Fruit fly (Drosophila melanogaster) whole organism, embryonic: Measurements from ENCODE around the gene CG9986.

Source experiments
- BtbVII ChIP-seq: fragments of 200-800 bp; sonication (Bioruptor generic); optimal IDR thresholded peaks from 3 replicates; lab custom pipeline; 2017; ENCODE audit warnings: missing biosample characterization, mild to moderate bottlenecking, missing genetic modification characterization
- Bteb2 ChIP-seq: fragments of 200-800 bp; sonication (Bioruptor generic); optimal IDR thresholded peaks from 2 replicates; lab custom pipeline; 2016; ENCODE audit warnings: missing biosample characterization, missing genetic modification characterization
- CG10431 ChIP-seq: fragments of 200-800 bp; sonication (Bioruptor generic); optimal IDR thresholded peaks from 3 replicates; lab custom pipeline; 2018; ENCODE audit warnings: missing biosample characterization, mild to moderate bottlenecking, missing genetic modification characterization
- CG10979 ChIP-seq: fragments of 200-800 bp; sonication (Bioruptor generic); optimal IDR thresholded peaks from 2 replicates; lab custom pipeline; 2018; ENCODE audit warnings: missing biosample characterization, mild to moderate bottlenecking, missing genetic modification characterization, moderate library complexity
- CG11695 ChIP-seq: fragments of 200-800 bp; sonication (Bioruptor generic); IDR thresholded peaks from 3 replicates; pipeline ENCODE4 v1.3.6; 2022; ENCODE audit warnings: missing biosample characterization, missing genetic modification characterization
- CG12071 ChIP-seq: fragments of 200-800 bp; sonication (Bioruptor generic); optimal IDR thresholded peaks from 3 replicates; lab custom pipeline; 2018; ENCODE audit warnings: missing biosample characterization, mild to moderate bottlenecking, missing genetic modification characterization
- CG12104 ChIP-seq: fragments of 200-800 bp; sonication (Bioruptor generic); optimal IDR thresholded peaks from 3 replicates; lab custom pipeline; 2016; ENCODE audit warnings: missing biosample characterization, missing genetic modification characterization
- CG12942 ChIP-seq: fragments of 200-800 bp; sonication (Bioruptor generic); optimal IDR thresholded peaks from 3 replicates; lab custom pipeline; 2016; ENCODE audit warnings: missing biosample characterization, missing genetic modification characterization
- CG13123 ChIP-seq: fragments of 200-800 bp; sonication (Bioruptor generic); optimal IDR thresholded peaks from 2 replicates; lab custom pipeline; 2016; ENCODE audit warnings: missing biosample characterization, missing genetic modification characterization
- CG15696 ChIP-seq: fragments of 200-800 bp; sonication (Bioruptor generic); optimal IDR thresholded peaks from 2 replicates; lab custom pipeline; 2019; ENCODE audit warnings: missing biosample characterization, mild to moderate bottlenecking, missing genetic modification characterization, moderate library complexity
- CG16813 ChIP-seq: fragments of 200-800 bp; sonication (Bioruptor generic); IDR thresholded peaks from 3 replicates; pipeline ENCODE4 v1.3.6; 2022; ENCODE audit warnings: missing biosample characterization, missing genetic modification characterization; ENCODE audit not compliant: partially characterized antibody
- CG17359 ChIP-seq: fragments of 200-800 bp; sonication (Bioruptor generic); optimal IDR thresholded peaks from 3 replicates; lab custom pipeline; 2018; ENCODE audit warnings: missing biosample characterization, mild to moderate bottlenecking, missing genetic modification characterization, moderate library complexity
- CG17385 ChIP-seq: fragments of 200-800 bp; sonication (Bioruptor generic); optimal IDR thresholded peaks from 3 replicates; lab custom pipeline; 2018; ENCODE audit warnings: missing biosample characterization, mild to moderate bottlenecking, missing genetic modification characterization
- CG17802 ChIP-seq: fragments of 200-800 bp; sonication (Bioruptor generic); optimal IDR thresholded peaks from 2 replicates; lab custom pipeline; 2018; ENCODE audit warnings: missing biosample characterization, mild to moderate bottlenecking, missing genetic modification characterization, moderate library complexity
- CG18599 ChIP-seq: fragments of 200-800 bp; sonication (Bioruptor generic); optimal IDR thresholded peaks from 3 replicates; lab custom pipeline; 2017; ENCODE audit warnings: missing biosample characterization, missing genetic modification characterization, mild to moderate bottlenecking, moderate library complexity, missing genetic modification reagents
- CG2199 ChIP-seq: fragments of 200-800 bp; sonication (Bioruptor generic); IDR thresholded peaks from 3 replicates; pipeline ENCODE4 v1.3.6; 2022; ENCODE audit warnings: missing biosample characterization, missing genetic modification characterization
- CG33557 ChIP-seq: fragments of 200-800 bp; sonication (Bioruptor generic); optimal IDR thresholded peaks from 2 replicates; lab custom pipeline; 2019; ENCODE audit warnings: missing biosample characterization, mild to moderate bottlenecking, missing genetic modification characterization, moderate library complexity
- CG34376 ChIP-seq: fragments of 200-800 bp; sonication (Bioruptor generic); optimal IDR thresholded peaks from 2 replicates; lab custom pipeline; 2018; ENCODE audit warnings: missing biosample characterization, mild to moderate bottlenecking, missing genetic modification characterization
- CG3847 ChIP-seq: fragments of 200-800 bp; sonication (Bioruptor generic); IDR thresholded peaks from 2 replicates; pipeline ENCODE4 v1.3.6; 2022; ENCODE audit warnings: missing biosample characterization, missing genetic modification characterization
- CG4854 ChIP-seq: fragments of 200-800 bp; sonication (Bioruptor generic); optimal IDR thresholded peaks from 2 replicates; lab custom pipeline; 2016; ENCODE audit warnings: missing biosample characterization, missing genetic modification characterization, inconsistent platforms
- CG5953 ChIP-seq: fragments of 200-800 bp; sonication (Bioruptor generic); IDR thresholded peaks from 2 replicates; pipeline ENCODE4 v1.3.6; 2022; ENCODE audit warnings: missing biosample characterization, missing genetic modification characterization
- CG6765 ChIP-seq: fragments of 200-800 bp; sonication (Bioruptor generic); optimal IDR thresholded peaks from 3 replicates; lab custom pipeline; 2017; ENCODE audit warnings: missing biosample characterization, mild to moderate bottlenecking, missing genetic modification characterization
- CG7745 ChIP-seq: fragments of 200-800 bp; sonication (Bioruptor generic); optimal IDR thresholded peaks from 2 replicates; lab custom pipeline; 2018; ENCODE audit warnings: missing biosample characterization, mild to moderate bottlenecking, missing genetic modification characterization, moderate library complexity
- CG8388 ChIP-seq: fragments of 200-800 bp; sonication (Bioruptor generic); optimal IDR thresholded peaks from 2 replicates; lab custom pipeline; 2019; ENCODE audit warnings: missing biosample characterization, mild to moderate bottlenecking, missing genetic modification characterization, moderate library complexity
- Dek ChIP-seq: fragments of 200-800 bp; sonication (Bioruptor generic); optimal IDR thresholded peaks from 3 replicates; lab custom pipeline; 2019; ENCODE audit warnings: missing biosample characterization, mild to moderate bottlenecking, missing genetic modification characterization, moderate library complexity
- Hey ChIP-seq: fragments of 200-800 bp; sonication (Bioruptor generic); optimal IDR thresholded peaks from 3 replicates; lab custom pipeline; 2018; ENCODE audit warnings: missing biosample characterization, mild to moderate bottlenecking, missing genetic modification characterization
- Hmr ChIP-seq: fragments of 200-800 bp; sonication (Bioruptor generic); optimal IDR thresholded peaks from 3 replicates; lab custom pipeline; 2017; ENCODE audit warnings: mild to moderate bottlenecking, missing biosample characterization, missing genetic modification reagents, missing genetic modification characterization
- Lhr ChIP-seq: fragments of 200-800 bp; sonication (Bioruptor generic); optimal IDR thresholded peaks from 3 replicates; lab custom pipeline; 2017; ENCODE audit warnings: mild to moderate bottlenecking, missing biosample characterization, missing genetic modification reagents, missing genetic modification characterization
- Nf-YC ChIP-seq: fragments of 200-800 bp; optimal IDR thresholded peaks from 3 replicates; lab custom pipeline; 2019; ENCODE audit warnings: missing biosample characterization, mild to moderate bottlenecking, missing genetic modification characterization, moderate library complexity
- Oaz ChIP-seq: fragments of 200-800 bp; sonication (Bioruptor generic); IDR thresholded peaks from 2 replicates; pipeline ENCODE4 v1.3.6; 2022; ENCODE audit warnings: missing biosample characterization, missing genetic modification characterization
- cg ChIP-seq: fragments of 200-800 bp; sonication (Bioruptor generic); optimal IDR thresholded peaks from 3 replicates; lab custom pipeline; 2019; ENCODE audit warnings: missing biosample characterization, mild to moderate bottlenecking, missing genetic modification characterization, moderate library complexity
- emc ChIP-seq: fragments of 200-800 bp; sonication (Bioruptor generic); optimal IDR thresholded peaks from 2 replicates; lab custom pipeline; 2016; ENCODE audit warnings: missing biosample characterization, missing genetic modification characterization
- ewg ChIP-seq: fragments of 200-800 bp; sonication (Bioruptor generic); optimal IDR thresholded peaks from 3 replicates; lab custom pipeline; 2017; ENCODE audit warnings: mild to moderate bottlenecking, missing biosample characterization, missing genetic modification reagents, missing genetic modification characterization
- gfzf ChIP-seq: fragments of 200-800 bp; sonication (Bioruptor generic); optimal IDR thresholded peaks from 2 replicates; lab custom pipeline; 2016; ENCODE audit warnings: missing biosample characterization, mild to moderate bottlenecking, missing genetic modification characterization, moderate library complexity
- her ChIP-seq: fragments of 200-800 bp; sonication (Bioruptor generic); optimal IDR thresholded peaks from 2 replicates; lab custom pipeline; 2016; ENCODE audit warnings: missing biosample characterization, missing genetic modification characterization
- kah ChIP-seq: fragments of 200-800 bp; sonication (Bioruptor generic); optimal IDR thresholded peaks from 2 replicates; lab custom pipeline; 2018; ENCODE audit warnings: missing biosample characterization, mild to moderate bottlenecking, missing genetic modification characterization
- org-1 ChIP-seq: fragments of 200-800 bp; sonication (Bioruptor generic); optimal IDR thresholded peaks from 2 replicates; lab custom pipeline; 2017; ENCODE audit warnings: missing biosample characterization, missing genetic modification characterization
- scrt ChIP-seq: fragments of 200-800 bp; sonication (Bioruptor generic); optimal IDR thresholded peaks from 2 replicates; lab custom pipeline; 2018; ENCODE audit warnings: missing biosample characterization, mild to moderate bottlenecking, missing genetic modification characterization, moderate library complexity
- sisA ChIP-seq: fragments of 200-800 bp; sonication (Bioruptor generic); IDR thresholded peaks from 2 replicates; pipeline ENCODE4 v1.3.6; 2022; ENCODE audit warnings: missing biosample characterization, missing genetic modification characterization
- slp2 ChIP-seq: fragments of 200-800 bp; sonication (Bioruptor generic); optimal IDR thresholded peaks from 2 replicates; lab custom pipeline; 2016; ENCODE audit warnings: missing biosample characterization, missing genetic modification characterization
- tio ChIP-seq: fragments of 200-800 bp; sonication (Bioruptor generic); optimal IDR thresholded peaks from 2 replicates; lab custom pipeline; 2017; ENCODE audit warnings: missing biosample characterization, missing genetic modification characterization, inconsistent platforms
- tll ChIP-seq, 2 experiments: fragments of 200-800 bp in 1 of 2; fragments of >200 bp in 1 of 2; sonication (Bioruptor generic) in 1 of 2; optimal IDR thresholded peaks; 2 replicates each; lab custom pipeline; 2017 to 2019; ENCODE audit warnings: missing biosample characterization in 2 of 2, missing genetic modification characterization in 2 of 2, mild to moderate bottlenecking in 1 of 2, moderate library complexity in 1 of 2
- zen ChIP-seq: fragments of 200-800 bp; sonication (Bioruptor generic); optimal IDR thresholded peaks from 3 replicates; lab custom pipeline; 2018; ENCODE audit warnings: missing biosample characterization, mild to moderate bottlenecking, missing genetic modification characterization, moderate library complexity

The CG9986 gene

dm6 chr3R:28590462-28590861 is 15.4 kb upstream of the CG9986 start (continued):
- peak; percentile 28 for TF ChIP-seq CG8388 (GFP tag; lab: Kevin White, UChicago)

- TF ChIP-seq tll (GFP tag; optimal IDR thresholded peaks at IDR 0.05; lab: Kevin White, UChicago) (peak in 1 of 2 experiments; percentile 54), CG17359 (tag; lab: Kevin White, UChicago) (no peak), ewg (GFP tag; lab: Kevin White, UChicago) (no peak), zen (tag; lab: Kevin White, UChicago) (peak; percentile 44), Hey (tag; lab: Kevin White, UChicago) (peak; percentile 92), her (GFP tag; lab: Kevin White, UChicago) (no peak)
Observed at dm6 chr3R:28594900-28595299, 11.0 kb upstream of the CG9986 start.

DNA sequence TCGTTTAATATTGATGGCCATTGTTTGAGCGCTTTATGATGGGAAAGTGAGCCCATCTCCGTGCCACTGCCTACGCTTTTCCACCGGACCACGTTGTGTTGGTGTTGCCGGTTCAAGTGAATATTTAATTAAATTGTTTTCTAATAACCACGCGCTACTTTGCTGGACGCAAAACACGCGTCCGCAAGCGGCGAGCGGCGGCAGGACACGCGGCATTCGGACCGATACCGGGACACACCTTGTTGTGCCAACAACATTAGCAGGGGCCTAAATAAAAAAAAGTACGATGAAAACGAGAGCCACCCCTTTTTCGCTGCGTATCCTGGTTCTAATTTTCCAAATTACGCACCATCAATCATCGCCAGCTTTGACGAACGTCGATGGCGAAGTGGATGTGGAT is 10.0 kb upstream of the CG9986 start:
- TF ChIP-seq CG7745 (tag; lab: Kevin White, UChicago) = peak; percentile 55
- TF ChIP-seq cg (GFP tag; lab: Kevin White, UChicago) = no peak
- TF ChIP-seq Nf-YC (tag; lab: Kevin White, UChicago) = peak; percentile 18
- no peak for TF ChIP-seq CG10431
- no peak for TF ChIP-seq CG3847 (GFP tag; lab: Robert Waterston, UW)
- no peak for TF ChIP-seq CG12942
- TF ChIP-seq Hey (tag; lab: Kevin White, UChicago) = peak; percentile 96
- TF ChIP-seq CG16813 (GFP tag; lab: Robert Waterston, UW) = no peak
- no peak for TF ChIP-seq CG34376
- TF ChIP-seq sisA (GFP tag; lab: Robert Waterston, UW) = no peak
- no peak for TF ChIP-seq Oaz (GFP tag; lab: Robert Waterston, UW)
- TF ChIP-seq CG17802 (tag; lab: Kevin White, UChicago) = no peak
- TF ChIP-seq Lhr (GFP tag; lab: Kevin White, UChicago) = no peak
- TF ChIP-seq kah (GFP tag; lab: Kevin White, UChicago) = no peak

DNA sequence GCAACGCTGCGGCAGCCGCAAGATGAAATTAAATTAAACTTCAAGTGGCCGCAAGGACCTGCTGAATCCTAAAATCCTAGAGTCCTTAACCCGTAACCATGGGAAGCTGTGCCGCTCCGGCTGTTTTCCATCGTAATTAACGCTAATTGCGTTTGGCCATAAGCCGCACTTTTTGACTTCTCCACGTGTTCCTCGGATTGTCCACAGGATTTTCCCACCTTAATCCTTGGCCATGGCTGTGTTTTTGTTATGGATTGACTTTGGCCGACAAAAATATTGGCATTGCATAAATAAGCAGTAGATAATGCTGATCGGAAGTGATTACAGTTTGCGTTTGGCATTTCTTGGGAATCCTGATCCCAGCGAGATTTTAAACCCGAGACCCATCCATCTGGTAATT is 9.5 kb upstream of the CG9986 start:
- TF ChIP-seq emc (GFP tag; lab: Kevin White, UChicago) = no peak
- TF ChIP-seq tll (GFP tag; optimal IDR thresholded peaks at IDR 0.05; lab: Kevin White, UChicago) = peak in 1 of 2 experiments; percentile 95
- peak; percentile 58 for TF ChIP-seq zen (tag; lab: Kevin White, UChicago)
- no peak for TF ChIP-seq CG6765
- TF ChIP-seq, all 482 proteins: peak for 2

DNA sequence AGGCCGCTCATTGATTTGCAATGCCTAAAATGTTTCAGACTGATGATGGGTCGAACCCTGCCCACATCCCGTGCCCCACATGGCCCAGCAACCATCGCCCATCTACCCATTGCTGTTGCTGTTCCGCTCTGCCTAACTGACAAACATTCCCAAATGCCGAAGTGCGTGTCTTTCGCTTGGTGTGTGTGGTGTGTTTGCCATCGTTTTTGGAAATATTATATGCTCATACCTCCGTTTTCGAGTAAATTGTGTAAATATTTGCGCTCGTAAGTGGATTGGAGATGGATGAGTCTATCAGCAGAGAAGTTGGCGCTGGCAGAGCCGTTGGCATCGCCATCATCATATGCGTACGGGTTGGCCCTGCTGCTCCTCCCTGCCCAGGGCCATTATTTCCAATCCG is 8.4 kb upstream of the CG9986 start:
- TF ChIP-seq gfzf (GFP tag; lab: Kevin White, UChicago) (peak; percentile 8), CG12071 (peak; percentile 13), Bteb2 (GFP tag; lab: Kevin White, UChicago) (no peak), CG17385 (GFP tag; lab: Kevin White, UChicago) (no peak), her (GFP tag; lab: Kevin White, UChicago) (peak; percentile 54), CG33557 (GFP tag; lab: Kevin White, UChicago) (no peak), Hmr (GFP tag; lab: Kevin White, UChicago) (no peak), scrt (GFP tag; lab: Kevin White, UChicago) (no peak), CG4854 (GFP tag; lab: Kevin White, UChicago) (no peak), CG13123 (GFP tag; lab: Kevin White, UChicago) (no peak), CG12104 (no peak), org-1 (GFP tag; lab: Kevin White, UChicago) (no peak), CG2199 (0 out of 3 replicates have a peak, but pooled peaks have one; percentile 22), CG18599 (GFP tag; lab: Kevin White, UChicago) (no peak), CG10979 (tag; lab: Kevin White, UChicago) (no peak), CG8388 (GFP tag; lab: Kevin White, UChicago) (no peak), tio (GFP tag; lab: Kevin White, UChicago) (no peak), slp2 (GFP tag; lab: Kevin White, UChicago) (no peak), BtbVII (GFP tag; lab: Kevin White, UChicago) (no peak), CG11695 (GFP tag; lab: Robert Waterston, UW) (no peak), Dek (tag; lab: Kevin White, UChicago) (no peak), CG15696 (tag; lab: Kevin White, UChicago) (peak; percentile 6), CG5953 (GFP tag; lab: Robert Waterston, UW) (0 out of 2 replicates have a peak, but pooled peaks have one; percentile 14)
